Worm (Caenorhabditis elegans) whole organism, early embryonic: ENCODE measurements around the gene try-1.
"Not testable (repeated sequence)": the region's sequence is repeated elsewhere in the genome, so short reads cannot be mapped to it uniquely, and the experiment has no call there.

ENCODE experiments used
- B0310.2 ChIP-seq: sonication (generic microtip); optimal IDR thresholded peaks from 2 replicates; lab custom pipeline; 2016; ENCODE audit warnings: mild to moderate bottlenecking, missing genetic modification characterization, missing compliant biosample characterization
- ama-1 ChIP-seq: fragments of 150-350 bp; optimal IDR thresholded peaks from 2 replicates; lab custom pipeline; 2014
- ceh-13 ChIP-seq: fragments of 200-800 bp; sonication (Bioruptor generic); optimal IDR thresholded peaks from 2 replicates; lab custom pipeline; 2018; ENCODE audit warnings: mild to moderate bottlenecking, missing genetic modification characterization, missing compliant biosample characterization
- ceh-36 ChIP-seq: sonication (generic microtip); optimal IDR thresholded peaks from 2 replicates; lab custom pipeline; 2016; ENCODE audit warnings: missing genetic modification characterization, inconsistent platforms, missing compliant biosample characterization
- flt-1 ChIP-seq: fragments of 200-800 bp; sonication (Bioruptor generic); IDR thresholded peaks from 2 replicates; pipeline ENCODE4 v1.3.6; 2022; ENCODE audit warnings: missing genetic modification characterization, missing compliant biosample characterization
- hmbx-1 ChIP-seq: sonication (generic microtip); optimal IDR thresholded peaks from 2 replicates; lab custom pipeline; 2016; ENCODE audit warnings: mild to moderate bottlenecking, missing genetic modification characterization, missing compliant biosample characterization
- hmg-4 ChIP-seq: fragments of 200-800 bp; sonication (Bioruptor generic); optimal IDR thresholded peaks from 2 replicates; lab custom pipeline; 2018; ENCODE audit warnings: mild to moderate bottlenecking, missing genetic modification characterization, missing compliant biosample characterization
- hnd-1 ChIP-seq: sonication (generic microtip); optimal IDR thresholded peaks from 2 replicates; lab custom pipeline; 2016; ENCODE audit warnings: missing genetic modification characterization, missing compliant biosample characterization
- scrt-1 ChIP-seq: fragments of 200-800 bp; sonication (Bioruptor generic); IDR thresholded peaks from 2 replicates; pipeline ENCODE4 v1.3.6; 2022; ENCODE audit warnings: missing genetic modification characterization, missing compliant biosample characterization
- sea-1 ChIP-seq: fragments of 200-800 bp; sonication (Bioruptor generic); conservative IDR thresholded peaks from 2 replicates; pipeline ENCODE4 v1.3.6; 2022; ENCODE audit warnings: missing genetic modification characterization, missing compliant biosample characterization
- tbx-11 ChIP-seq: fragments of 200-800 bp; sonication (Bioruptor generic); IDR thresholded peaks from 2 replicates; pipeline ENCODE4 v1.3.6; 2022; ENCODE audit warnings: missing genetic modification characterization, missing compliant biosample characterization
- tbx-37 ChIP-seq: fragments of 200-800 bp; sonication (Bioruptor generic); conservative IDR thresholded peaks from 2 replicates; pipeline ENCODE4 v1.3.6; 2022; ENCODE audit warnings: missing genetic modification reagents, missing genetic modification characterization, missing compliant biosample characterization
- tra-4 ChIP-seq: sonication (generic microtip); optimal IDR thresholded peaks from 2 replicates; lab custom pipeline; 2017; ENCODE audit warnings: missing genetic modification characterization, missing compliant biosample characterization

DNA sequence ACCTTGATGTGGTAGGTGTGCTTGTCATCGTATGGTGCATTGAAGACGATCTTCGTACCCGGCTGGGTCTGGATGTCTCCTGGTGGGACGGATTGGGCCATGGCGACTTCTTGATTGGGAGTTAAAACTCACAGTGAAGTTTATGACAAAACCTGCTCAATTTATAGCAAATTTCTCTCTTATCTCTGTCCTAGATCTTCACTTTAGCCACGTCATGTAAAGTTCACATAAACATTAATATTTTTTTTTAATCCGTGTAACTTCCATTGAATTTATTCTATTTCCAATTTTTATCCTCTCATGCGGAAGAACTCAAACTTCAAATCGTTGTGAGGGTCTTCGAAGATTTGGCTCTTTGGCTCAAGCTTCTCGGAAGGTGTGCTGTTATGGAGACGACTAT, 32.9 kb downstream of the try-1 start, which contains the start of gene msp-31:
- TF ChIP-seq ama-1 (lab: Kevin White, UChicago); ceh-13 (GFP tag; lab: Kevin White, UChicago); flt-1; sea-1 (GFP tag; lab: Robert Waterston, UW); tbx-37 (GFP tag; lab: Robert Waterston, UW); hmbx-1 (tag; lab: Kevin White, UChicago); tbx-11 (GFP tag; lab: Robert Waterston, UW); tra-4 (tag; lab: Kevin White, UChicago); hnd-1 (tag; lab: Kevin White, UChicago); B0310.2 (tag; lab: Kevin White, UChicago); hmg-4 (GFP tag; lab: Kevin White, UChicago); ceh-36; scrt-1 (GFP tag; lab: Robert Waterston, UW): not testable (repeated sequence)
